Worm (Caenorhabditis elegans) whole organism, L4 larva: ENCODE data around the gene fbxa-208.

Experiments used
- F26F4.8 ChIP-seq: fragments of 200-800 bp; sonication (Bioruptor generic); conservative IDR thresholded peaks from 2 replicates; pipeline ENCODE4 v1.3.6; 2022; ENCODE audit warnings: missing genetic modification characterization, missing compliant biosample characterization
- ZK546.5 ChIP-seq, 2 experiments: sonication (generic microtip); optimal IDR thresholded peaks; 2 replicates each; lab custom pipeline; 2017; ENCODE audit warnings: missing biosample characterization in 2 of 2, missing genetic modification characterization in 2 of 2
- nhr-102 ChIP-seq: sonication (generic microtip); optimal IDR thresholded peaks from 2 replicates; lab custom pipeline; 2016; ENCODE audit warnings: mild to moderate bottlenecking, missing genetic modification characterization, moderate library complexity, missing compliant biosample characterization
- nhr-11 ChIP-seq: fragments of 150-350 bp; optimal IDR thresholded peaks from 2 replicates; lab custom pipeline; 2014; ENCODE audit warnings: missing biosample characterization, missing genetic modification characterization

ce11 chrIII:1229510-1229909 lies 27.1 kb upstream of the fbxa-208 start:
- TF ChIP-seq nhr-11 (no peak), ZK546.5 (tag; optimal IDR thresholded peaks at IDR 0.05; lab: Kevin White, UChicago) (no peak), F26F4.8 (GFP tag; lab: Robert Waterston, UW) (no peak), nhr-102 (tag; lab: Kevin White, UChicago) (no peak)
